Worm (Caenorhabditis elegans) whole organism, midembryonic: ENCODE measurements around the gene C44C10.10.

ENCODE experiments used
- cog-1 ChIP-seq: sonication (generic microtip); optimal IDR thresholded peaks from 2 replicates; lab custom pipeline; 2016; ENCODE audit warnings: missing genetic modification characterization, missing compliant biosample characterization
- flt-1 ChIP-seq: fragments of 200-800 bp; sonication (Bioruptor generic); IDR thresholded peaks from 2 replicates; pipeline ENCODE4 v1.3.6; 2022; ENCODE audit warnings: missing genetic modification characterization, missing compliant biosample characterization
- klf-2 ChIP-seq: fragments of 200-800 bp; sonication (Bioruptor generic); conservative IDR thresholded peaks from 2 replicates; pipeline ENCODE4 v1.3.6; 2022; ENCODE audit warnings: missing genetic modification reagents, missing genetic modification characterization, missing compliant biosample characterization
- tab-1 ChIP-seq: fragments of 200-800 bp; sonication (Bioruptor generic); IDR thresholded peaks from 2 replicates; pipeline ENCODE4 v1.3.6; 2022; ENCODE audit warnings: missing genetic modification characterization, missing compliant biosample characterization
- ztf-23 ChIP-seq: fragments of 200-800 bp; sonication (Bioruptor generic); IDR thresholded peaks from 2 replicates; pipeline ENCODE4 v1.3.6; 2022; ENCODE audit warnings: missing genetic modification reagents, missing genetic modification characterization, missing compliant biosample characterization
- ztf-29 ChIP-seq: fragments of 200-800 bp; sonication (Bioruptor generic); IDR thresholded peaks from 2 replicates; pipeline ENCODE4 v1.3.6; 2022; ENCODE audit warnings: missing genetic modification reagents, missing genetic modification characterization, missing compliant biosample characterization

- TF ChIP-seq ztf-23 (GFP tag; lab: Robert Waterston, UW), result no peak
- no peak for TF ChIP-seq ztf-29 (GFP tag; lab: Robert Waterston, UW)
- TF ChIP-seq tab-1 (GFP tag; lab: Robert Waterston, UW), result no peak
- TF ChIP-seq flt-1, result no peak
- TF ChIP-seq klf-2 (GFP tag; lab: Robert Waterston, UW), result no peak
- no peak for TF ChIP-seq cog-1 (tag; lab: Kevin White, UChicago)
Measured at ce11 chrX:11716463-11716960, 26.4 kb downstream of the C44C10.10 start, which contains the start of gene C44C10.9.
